Fruit fly (Drosophila melanogaster) whole organism, prepupa: ENCODE measurements around the gene CG13694.
A peak's percentile ranks its signal among the peaks of the same experiment; 100 is the strongest.

ENCODE experiments used
- Blimp-1 ChIP-seq: fragments of 200-800 bp; sonication (Bioruptor generic); optimal IDR thresholded peaks from 3 replicates; lab custom pipeline; 2017; ENCODE audit warnings: missing biosample characterization, missing genetic modification characterization, mild to moderate bottlenecking, moderate library complexity, missing genetic modification reagents
- CG10631 ChIP-seq: fragments of 200-800 bp; sonication (Bioruptor generic); optimal IDR thresholded peaks from 2 replicates; lab custom pipeline; 2016; ENCODE audit warnings: missing biosample characterization, missing genetic modification characterization
- CG10669 ChIP-seq: fragments of 200-800 bp; sonication (Bioruptor generic); optimal IDR thresholded peaks from 3 replicates; lab custom pipeline; 2018; ENCODE audit warnings: missing biosample characterization, mild to moderate bottlenecking, missing genetic modification characterization, moderate library complexity
- CG11294 ChIP-seq: fragments of 200-800 bp; sonication (Bioruptor generic); IDR thresholded peaks from 2 replicates; pipeline ENCODE4 v1.3.6; 2022; ENCODE audit warnings: missing biosample characterization, missing genetic modification characterization
- CG15336 ChIP-seq: fragments of 200-800 bp; sonication (Bioruptor generic); IDR thresholded peaks from 2 replicates; pipeline ENCODE4 v1.3.6; 2022; ENCODE audit warnings: missing biosample characterization, missing genetic modification characterization
- CG1621 ChIP-seq: fragments of 200-800 bp; sonication (Bioruptor generic); optimal IDR thresholded peaks from 3 replicates; lab custom pipeline; 2018; ENCODE audit warnings: missing biosample characterization, mild to moderate bottlenecking, missing genetic modification characterization
- CG3032 ChIP-seq: fragments of 200-800 bp; optimal IDR thresholded peaks from 2 replicates; lab custom pipeline; 2019; ENCODE audit warnings: missing biosample characterization, mild to moderate bottlenecking, missing genetic modification characterization, moderate library complexity
- CG31627 ChIP-seq: fragments of 200-800 bp; sonication (Bioruptor generic); optimal IDR thresholded peaks from 3 replicates; lab custom pipeline; 2016; ENCODE audit warnings: missing biosample characterization, missing genetic modification characterization
- CG32006 ChIP-seq: fragments of 200-800 bp; sonication (Bioruptor generic); optimal IDR thresholded peaks from 3 replicates; lab custom pipeline; 2017; ENCODE audit warnings: missing biosample characterization, mild to moderate bottlenecking, missing genetic modification characterization
- CG34406 ChIP-seq: fragments of 200-800 bp; sonication (Bioruptor generic); optimal IDR thresholded peaks from 3 replicates; lab custom pipeline; 2016; ENCODE audit warnings: missing biosample characterization, missing genetic modification characterization
- CG3919 ChIP-seq: fragments of 200-800 bp; sonication (Bioruptor generic); optimal IDR thresholded peaks from 3 replicates; lab custom pipeline; 2016; ENCODE audit warnings: missing biosample characterization, missing genetic modification characterization
- CG4318 ChIP-seq: fragments of 200-800 bp; sonication (Bioruptor generic); optimal IDR thresholded peaks from 3 replicates; lab custom pipeline; 2017; ENCODE audit warnings: missing biosample characterization, mild to moderate bottlenecking, missing genetic modification characterization
- CG6163 ChIP-seq: fragments of 200-800 bp; sonication (Bioruptor generic); IDR thresholded peaks from 3 replicates; pipeline ENCODE4 v1.3.6; 2022; ENCODE audit warnings: missing biosample characterization, missing genetic modification characterization
- CG6276 ChIP-seq: fragments of 200-800 bp; sonication (Bioruptor generic); optimal IDR thresholded peaks from 2 replicates; lab custom pipeline; 2017; ENCODE audit warnings: missing biosample characterization, mild to moderate bottlenecking, missing genetic modification characterization
- CG6808 ChIP-seq: fragments of 200-800 bp; sonication (Bioruptor generic); optimal IDR thresholded peaks from 3 replicates; lab custom pipeline; 2017; ENCODE audit warnings: missing biosample characterization, missing genetic modification characterization, mild to moderate bottlenecking, moderate library complexity, missing genetic modification reagents
- CG7368 ChIP-seq: fragments of 200-800 bp; sonication (Bioruptor generic); optimal IDR thresholded peaks from 3 replicates; lab custom pipeline; 2016; ENCODE audit warnings: missing biosample characterization, missing genetic modification characterization
- CG8119 ChIP-seq: fragments of 200-800 bp; sonication (Bioruptor generic); IDR thresholded peaks from 3 replicates; pipeline ENCODE4 v1.3.6; 2022; ENCODE audit warnings: missing biosample characterization, missing genetic modification characterization
- CG8632 ChIP-seq: fragments of 200-800 bp; sonication (Bioruptor generic); optimal IDR thresholded peaks from 3 replicates; lab custom pipeline; 2016; ENCODE audit warnings: missing biosample characterization, missing genetic modification characterization
- Eip75B ChIP-seq: fragments of 200-800 bp; sonication (Bioruptor generic); optimal IDR thresholded peaks from 3 replicates; lab custom pipeline; 2016; ENCODE audit warnings: missing biosample characterization, missing genetic modification characterization
- Eip78C ChIP-seq: fragments of 200-800 bp; sonication (Bioruptor generic); peaks from one replicate; lab custom pipeline; 2016; ENCODE audit warnings: missing biosample characterization, missing genetic modification characterization
- Eip93F ChIP-seq: fragments of 200-800 bp; sonication (Bioruptor generic); optimal IDR thresholded peaks from 2 replicates; lab custom pipeline; 2016; ENCODE audit warnings: missing biosample characterization, mild to moderate bottlenecking, missing genetic modification characterization
- Ets21C ChIP-seq: fragments of 200-800 bp; sonication (Bioruptor generic); optimal IDR thresholded peaks from 3 replicates; lab custom pipeline; 2016; ENCODE audit warnings: missing biosample characterization, missing genetic modification characterization
- Ets96B ChIP-seq: fragments of 200-800 bp; optimal IDR thresholded peaks from 2 replicates; lab custom pipeline; 2019; ENCODE audit warnings: missing biosample characterization, mild to moderate bottlenecking, missing genetic modification characterization, moderate library complexity
- Gug ChIP-seq: fragments of 200-800 bp; sonication (Bioruptor generic); IDR thresholded peaks from 2 replicates; pipeline ENCODE4 v1.3.6; 2022; ENCODE audit warnings: missing biosample characterization, missing genetic modification characterization
- Hr38 ChIP-seq: sonication (Bioruptor generic); optimal IDR thresholded peaks from 2 replicates; lab custom pipeline; 2016; ENCODE audit warnings: missing biosample characterization, missing genetic modification characterization
- Hr39 ChIP-seq: fragments of 200-800 bp; sonication (Bioruptor generic); optimal IDR thresholded peaks from 2 replicates; lab custom pipeline; 2016; ENCODE audit warnings: missing biosample characterization, missing genetic modification characterization
- Hr4 ChIP-seq: fragments of 200-800 bp; sonication (Bioruptor generic); optimal IDR thresholded peaks from 3 replicates; lab custom pipeline; 2016; ENCODE audit warnings: missing biosample characterization, missing genetic modification characterization
- Lpt ChIP-seq: fragments of 200-800 bp; sonication (Bioruptor generic); optimal IDR thresholded peaks from 3 replicates; lab custom pipeline; 2016; ENCODE audit warnings: missing biosample characterization, missing genetic modification characterization
- OdsH ChIP-seq: fragments of 200-800 bp; sonication (Bioruptor generic); optimal IDR thresholded peaks from 3 replicates; lab custom pipeline; 2016; ENCODE audit warnings: missing biosample characterization, missing genetic modification characterization
- Sox102F ChIP-seq: fragments of 200-800 bp; sonication (Bioruptor generic); optimal IDR thresholded peaks from 2 replicates; lab custom pipeline; 2016; ENCODE audit warnings: missing biosample characterization, mild to moderate bottlenecking, missing genetic modification characterization
- Sox14 ChIP-seq: fragments of 200-800 bp; sonication (Bioruptor generic); optimal IDR thresholded peaks from 3 replicates; lab custom pipeline; 2016; ENCODE audit warnings: missing biosample characterization, missing genetic modification characterization
- Sox15 ChIP-seq: fragments of 200-800 bp; sonication (Bioruptor generic); optimal IDR thresholded peaks from 3 replicates; lab custom pipeline; 2016; ENCODE audit warnings: missing biosample characterization, missing genetic modification characterization
- achi ChIP-seq: fragments of 200-800 bp; sonication (Bioruptor generic); optimal IDR thresholded peaks from 3 replicates; lab custom pipeline; 2016; ENCODE audit warnings: missing biosample characterization, missing genetic modification characterization
- acj6 ChIP-seq: fragments of 200-800 bp; sonication (Bioruptor generic); optimal IDR thresholded peaks from 3 replicates; lab custom pipeline; 2016; ENCODE audit warnings: missing biosample characterization, missing genetic modification characterization
- cyc ChIP-seq: fragments of 200-800 bp; sonication (Bioruptor generic); optimal IDR thresholded peaks from 3 replicates; lab custom pipeline; 2016; ENCODE audit warnings: missing biosample characterization, missing genetic modification characterization
- eg ChIP-seq: fragments of 200-800 bp; sonication (Bioruptor generic); IDR thresholded peaks from 3 replicates; pipeline ENCODE4 v1.3.6; 2022; ENCODE audit warnings: missing biosample characterization, missing genetic modification characterization
- esn ChIP-seq: fragments of 200-800 bp; sonication (Bioruptor generic); optimal IDR thresholded peaks from 2 replicates; lab custom pipeline; 2016; ENCODE audit warnings: missing biosample characterization, mild to moderate bottlenecking, missing genetic modification characterization, moderate library complexity
- fd59A ChIP-seq: fragments of 200-800 bp; sonication (Bioruptor generic); optimal IDR thresholded peaks from 2 replicates; lab custom pipeline; 2017; ENCODE audit warnings: missing biosample characterization, mild to moderate bottlenecking, missing genetic modification characterization, missing genetic modification reagents
- fd85E ChIP-seq: fragments of 200-800 bp; sonication (Bioruptor generic); optimal IDR thresholded peaks from 3 replicates; lab custom pipeline; 2016; ENCODE audit warnings: missing biosample characterization, missing genetic modification characterization
- fkh ChIP-seq: fragments of 200-800 bp; sonication (Bioruptor generic); optimal IDR thresholded peaks from 3 replicates; lab custom pipeline; 2017; ENCODE audit warnings: missing biosample characterization, mild to moderate bottlenecking, missing genetic modification characterization, moderate library complexity
- lz ChIP-seq: fragments of 200-800 bp; sonication (Bioruptor generic); optimal IDR thresholded peaks from 3 replicates; lab custom pipeline; 2016; ENCODE audit warnings: missing biosample characterization, missing genetic modification characterization
- net ChIP-seq: fragments of 200-800 bp; sonication (Bioruptor generic); optimal IDR thresholded peaks from 3 replicates; lab custom pipeline; 2016; ENCODE audit warnings: missing biosample characterization, missing genetic modification characterization
- pdm3 ChIP-seq: fragments of 200-800 bp; sonication (Bioruptor generic); optimal IDR thresholded peaks from 3 replicates; lab custom pipeline; 2016; ENCODE audit warnings: missing biosample characterization, missing genetic modification characterization
- spab ChIP-seq: fragments of 200-800 bp; sonication (Bioruptor generic); optimal IDR thresholded peaks from 2 replicates; lab custom pipeline; 2017; ENCODE audit warnings: missing biosample characterization, mild to moderate bottlenecking, missing genetic modification characterization, missing genetic modification reagents
- ss ChIP-seq, 2 experiments: fragments of 200-800 bp; sonication (Bioruptor generic); optimal IDR thresholded peaks; 2 replicates in 1 of 2; 3 replicates in 1 of 2; lab custom pipeline; 2017 to 2018; ENCODE audit warnings: mild to moderate bottlenecking in 2 of 2, missing biosample characterization in 2 of 2, missing genetic modification characterization in 2 of 2, moderate library complexity in 1 of 2
- svp ChIP-seq: fragments of 200-800 bp; sonication (Bioruptor generic); peaks from one replicate; lab custom pipeline; 2016; ENCODE audit warnings: missing biosample characterization, missing genetic modification characterization
- topi ChIP-seq: fragments of 200-800 bp; sonication (Bioruptor generic); optimal IDR thresholded peaks from 3 replicates; lab custom pipeline; 2016; ENCODE audit warnings: missing biosample characterization, missing genetic modification characterization
- vri ChIP-seq: fragments of 200-800 bp; sonication (Bioruptor generic); optimal IDR thresholded peaks from 3 replicates; lab custom pipeline; 2016; ENCODE audit warnings: missing biosample characterization, mild to moderate bottlenecking, missing genetic modification characterization

The CG13694 gene

DNA sequence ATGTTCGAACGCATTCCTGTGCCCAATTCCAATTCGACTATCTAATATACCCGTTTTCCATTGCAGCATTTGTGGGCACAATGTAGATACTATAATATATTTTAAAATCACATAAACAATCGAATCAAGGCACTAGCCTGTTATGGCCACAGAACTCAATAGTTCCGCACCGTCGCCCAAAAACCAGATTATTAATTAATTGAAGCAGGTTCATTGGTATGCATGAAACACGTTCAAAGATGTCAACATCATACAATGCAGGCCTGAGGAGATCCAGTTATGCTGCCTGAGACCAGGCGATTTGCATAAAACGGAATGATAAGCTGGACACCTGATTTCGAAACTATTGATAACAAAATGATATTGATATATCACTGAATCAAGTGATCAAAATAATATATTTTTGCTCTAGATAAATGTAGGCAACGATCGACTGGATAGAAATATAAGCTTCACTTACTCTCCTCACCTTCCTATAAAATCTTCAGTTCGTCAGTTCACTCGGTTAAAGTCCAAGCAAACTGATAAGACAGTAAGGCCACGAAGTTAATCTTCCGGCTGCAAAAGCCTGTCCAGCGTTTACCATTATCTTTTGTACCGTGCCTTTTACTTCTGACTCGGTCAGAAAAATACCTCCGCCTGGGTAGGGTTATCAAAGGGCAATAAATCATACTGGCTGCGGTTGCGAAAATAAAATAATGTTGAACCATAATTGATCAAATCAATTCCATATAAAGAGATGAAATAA lies 19.3 kb upstream of the CG13694 start (continued):
- TF ChIP-seq topi (GFP tag; lab: Kevin White, UChicago) (no peak), CG3919 (GFP tag; lab: Kevin White, UChicago) (peak; percentile 4), CG31627 (GFP tag; lab: Kevin White, UChicago) (no peak), eg (GFP tag; lab: Robert Waterston, UW) (no peak), CG11294 (no peak), esn (GFP tag; lab: Kevin White, UChicago) (no peak), Eip78C (GFP tag; lab: Kevin White, UChicago) (peak; percentile 63), Eip75B (no peak), Hr4 (GFP tag; lab: Kevin White, UChicago) (no peak), Lpt (no peak), fd85E (no peak), achi (no peak), OdsH (no peak), CG32006 (GFP tag; lab: Kevin White, UChicago) (no peak), net (GFP tag; lab: Kevin White, UChicago) (no peak), CG15336 (GFP tag; lab: Robert Waterston, UW) (no peak), Ets96B (tag; lab: Kevin White, UChicago) (no peak), CG1621 (tag; lab: Kevin White, UChicago) (peak; percentile 36), lz (no peak), fkh (GFP tag; lab: Kevin White, UChicago) (no peak), Hr38 (GFP tag; lab: Kevin White, UChicago) (no peak), Gug (GFP tag; lab: Robert Waterston, UW) (no peak), Sox102F (GFP tag; lab: Kevin White, UChicago) (no peak), Eip93F (GFP tag; lab: Kevin White, UChicago) (no peak), spab (GFP tag; lab: Kevin White, UChicago) (no peak), acj6 (GFP tag; lab: Kevin White, UChicago) (no peak), CG6276 (GFP tag; lab: Kevin White, UChicago) (no peak), CG10631 (no peak), Sox14 (GFP tag; lab: Kevin White, UChicago) (no peak), cyc (GFP tag; lab: Kevin White, UChicago) (no peak), CG34406 (GFP tag; lab: Kevin White, UChicago) (no peak), CG6808 (GFP tag; lab: Kevin White, UChicago) (peak; percentile 26)

DNA sequence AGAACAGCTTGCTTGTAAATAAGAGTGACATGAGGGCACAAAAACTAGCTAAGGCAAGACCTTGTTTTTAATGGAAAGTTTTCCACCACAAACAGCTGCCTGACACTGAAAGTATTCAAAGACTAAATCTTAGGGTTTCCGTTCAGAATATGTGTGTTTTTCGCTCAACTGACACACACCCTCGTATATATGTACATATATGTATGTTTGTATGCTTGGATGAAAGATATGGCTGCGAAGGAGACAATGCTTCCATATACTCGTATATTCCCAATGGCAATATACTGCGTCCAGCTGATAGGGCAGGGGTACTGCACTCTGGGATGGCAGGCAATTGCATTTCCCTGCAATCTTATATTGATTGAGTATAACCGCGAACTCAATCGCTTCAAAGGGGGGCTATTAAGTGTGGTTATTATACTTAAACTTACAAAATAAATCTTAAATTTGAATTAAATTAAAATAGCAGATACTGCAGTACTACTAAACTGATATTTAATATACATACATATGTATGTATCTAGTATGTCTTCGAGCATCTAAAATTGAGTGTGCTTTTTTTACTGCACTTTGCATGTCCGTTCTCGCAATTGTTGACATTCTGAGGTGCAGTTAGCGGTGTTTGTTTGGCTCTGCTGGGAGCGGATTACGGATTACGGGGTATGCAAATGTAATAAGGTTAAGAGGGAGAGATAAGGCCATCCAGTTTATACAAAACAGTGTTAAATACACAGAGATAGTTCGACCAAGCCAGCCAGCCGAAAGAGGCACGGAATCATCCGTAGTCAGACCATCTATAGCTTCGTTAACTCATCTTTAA lies 18.5 kb upstream of the CG13694 start:
- TF ChIP-seq net (GFP tag; lab: Kevin White, UChicago) (peak; percentile 13), pdm3 (GFP tag; lab: Kevin White, UChicago) (peak; percentile 11), Eip78C (GFP tag; lab: Kevin White, UChicago) (peak; percentile 86), fd59A (GFP tag; lab: Kevin White, UChicago) (no peak), CG15336 (GFP tag; lab: Robert Waterston, UW) (no peak), CG8119 (GFP tag; lab: Robert Waterston, UW) (no peak), Ets21C (GFP tag; lab: Kevin White, UChicago) (no peak), vri (GFP tag; lab: Kevin White, UChicago) (peak; percentile 15), CG34406 (GFP tag; lab: Kevin White, UChicago) (no peak), Gug (GFP tag; lab: Robert Waterston, UW) (no peak), svp (GFP tag; lab: Kevin White, UChicago) (peak; percentile 90), Hr39 (GFP tag; lab: Kevin White, UChicago) (no peak), acj6 (GFP tag; lab: Kevin White, UChicago) (no peak), CG10631 (peak; percentile 18), CG3032 (no peak), eg (GFP tag; lab: Robert Waterston, UW) (no peak), CG8632 (GFP tag; lab: Kevin White, UChicago) (no peak), CG4318 (GFP tag; lab: Kevin White, UChicago) (no peak), CG7368 (GFP tag; lab: Kevin White, UChicago) (no peak), Sox15 (GFP tag; lab: Kevin White, UChicago) (no peak), CG10669 (no peak), ss (GFP tag; optimal IDR thresholded peaks at IDR 0.05; lab: Kevin White, UChicago) (peak in 1 of 2 experiments; percentile 0), achi (no peak), CG6163 (GFP tag; lab: Robert Waterston, UW) (0 out of 3 replicates have a peak, but pooled peaks have one; percentile 29), Blimp-1 (GFP tag; lab: Kevin White, UChicago) (no peak), Hr4 (GFP tag; lab: Kevin White, UChicago) (no peak)
